Worm (Caenorhabditis elegans): ENCODE data around the gene ndx-9.

ndx-9 gene

DNA sequence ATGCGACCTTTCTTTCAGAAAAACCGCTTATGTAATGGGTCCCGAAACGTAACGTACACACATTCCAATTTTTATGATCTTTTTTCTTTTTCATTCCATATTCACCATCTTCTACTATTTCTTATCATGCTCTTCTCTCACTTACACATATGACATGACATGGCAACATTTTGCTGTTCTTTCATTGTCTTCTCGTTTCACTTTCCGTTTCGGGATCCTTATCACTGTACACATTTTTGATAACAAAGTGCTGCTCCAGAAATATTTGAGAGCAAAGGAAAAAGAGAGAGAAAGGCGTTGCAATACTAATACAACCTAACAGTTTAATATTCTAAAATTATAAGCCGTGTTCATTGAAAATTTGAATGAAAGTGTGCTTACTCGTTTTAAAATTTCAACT is 41.5 kb downstream of the ndx-9 start:
- no peak for TF ChIP-seq jun-1 (tag; optimal IDR thresholded peaks at IDR 0.05)
- no peak for TF ChIP-seq ztf-4 (tag; optimal IDR thresholded peaks at IDR 0.05)
- TF ChIP-seq lin-14 (GFP tag; optimal IDR thresholded peaks at IDR 0.05), result no peak
- peak in 1 of 2 experiments; percentile 45 for TF ChIP-seq lin-35 (GFP tag; optimal IDR thresholded peaks at IDR 0.05)
- no peak for TF ChIP-seq nhr-90 (tag; optimal IDR thresholded peaks at IDR 0.05; ENCODE audit: poor library complexity)
- TF ChIP-seq nhr-28 (tag; optimal IDR thresholded peaks at IDR 0.05), result no peak
- peak; percentile 5 for TF ChIP-seq nhr-20 (tag; optimal IDR thresholded peaks at IDR 0.05)
- peak; percentile 8 for TF ChIP-seq blmp-1 (tag; optimal IDR thresholded peaks at IDR 0.05)
- no peak for TF ChIP-seq hlh-17 (GFP tag; optimal IDR thresholded peaks at IDR 0.05; ENCODE audit: borderline replicate concordance)
- no peak for TF ChIP-seq unc-86 (tag; optimal IDR thresholded peaks at IDR 0.05)
- no peak for TF ChIP-seq nhr-47 (tag; optimal IDR thresholded peaks at IDR 0.05)
- no peak for TF ChIP-seq aha-1 (tag; optimal IDR thresholded peaks at IDR 0.05)
- TF ChIP-seq nhr-71 (tag; optimal IDR thresholded peaks at IDR 0.05), result peak; percentile 0
- TF ChIP-seq ama-1 (optimal IDR thresholded peaks at IDR 0.05), result no peak
- TF ChIP-seq sox-4 (tag; optimal IDR thresholded peaks at IDR 0.05), result no peak
- no peak for TF ChIP-seq efl-1 (optimal IDR thresholded peaks at IDR 0.05)
- TF ChIP-seq efl-1 (GFP tag; optimal IDR thresholded peaks at IDR 0.05 in 1 of 2), result peak in 1 of 2 experiments; percentile 83
- no peak for TF ChIP-seq egl-13 (tag; optimal IDR thresholded peaks at IDR 0.05)
- no peak for TF ChIP-seq aly-2 (tag; optimal IDR thresholded peaks at IDR 0.05)
- TF ChIP-seq mep-1 (tag; optimal IDR thresholded peaks at IDR 0.05), result no peak
- no peak for TF ChIP-seq Y116A8C.19 (tag; optimal IDR thresholded peaks at IDR 0.05; ENCODE audit: borderline replicate concordance)
- TF ChIP-seq lsy-2 (tag; optimal IDR thresholded peaks at IDR 0.05), result no peak
- TF ChIP-seq ceh-90 (tag; optimal IDR thresholded peaks at IDR 0.05), result no peak
- no peak for TF ChIP-seq ceh-8 (GFP tag; optimal IDR thresholded peaks at IDR 0.05)
- peak; percentile 85 for TF ChIP-seq elt-2 (tag; optimal IDR thresholded peaks at IDR 0.05)

DNA sequence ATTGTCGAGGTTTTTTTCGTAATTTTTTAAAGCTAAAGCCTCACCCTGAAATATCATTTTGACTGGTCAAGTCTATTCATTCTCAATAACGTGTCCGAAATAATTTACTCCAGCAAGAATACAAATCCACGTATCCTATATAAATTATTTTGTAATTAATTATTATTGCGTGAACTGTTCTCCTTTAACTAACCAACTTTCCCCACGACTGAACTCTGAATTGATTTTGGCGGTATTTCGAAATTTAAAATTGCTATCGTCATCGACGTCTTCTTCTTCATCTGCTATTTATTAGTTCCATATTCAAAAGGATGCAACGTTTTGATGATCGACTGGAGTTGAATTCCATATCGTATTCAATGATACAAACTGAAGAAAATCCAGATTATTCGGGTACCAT is 45.5 kb downstream of the ndx-9 start, which contains the start of the genes aqp-3 and Y69E1A.8:
Gene aqp-3, minus strand, starts transcription at position 101 of the 400 bp plus-strand sequence.
Gene Y69E1A.8, plus strand, starts transcription at position 246 of the 400 bp plus-strand sequence.
- no peak for TF ChIP-seq pax-3 (tag; optimal IDR thresholded peaks at IDR 0.05)
- TF ChIP-seq efl-3 (GFP tag; optimal IDR thresholded peaks at IDR 0.05), result no peak
- TF ChIP-seq tlp-1 (tag; optimal IDR thresholded peaks at IDR 0.05), result no peak
- TF ChIP-seq ztf-11 (tag; optimal IDR thresholded peaks at IDR 0.05), result no peak
- TF ChIP-seq dpl-1 (GFP tag; optimal IDR thresholded peaks at IDR 0.05), result no peak

DNA sequence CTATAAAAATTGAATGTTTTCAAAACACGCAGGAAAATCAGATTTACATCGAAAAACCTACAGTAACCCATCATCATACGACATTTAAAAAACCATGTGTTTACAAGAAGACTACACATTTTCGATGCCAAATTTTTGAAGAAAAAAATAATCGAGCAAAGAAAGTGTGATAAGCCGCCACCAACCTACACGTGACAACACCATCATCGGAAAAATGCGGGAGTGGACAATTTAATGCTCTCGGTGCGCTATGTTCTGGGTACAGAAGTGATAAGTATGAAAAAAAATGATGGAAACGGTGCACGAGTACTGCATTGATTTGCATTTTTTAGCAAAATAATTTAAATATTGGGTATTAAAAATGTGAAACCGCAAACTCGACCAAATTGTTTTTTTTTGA is 47.1 kb downstream of the ndx-9 start:
- peak; percentile 86 for TF ChIP-seq elt-2 (tag; optimal IDR thresholded peaks at IDR 0.05)
- TF ChIP-seq nhr-20 (tag; optimal IDR thresholded peaks at IDR 0.05), result peak; percentile 2
- no peak for TF ChIP-seq ceh-82 (tag; optimal IDR thresholded peaks at IDR 0.05)
- TF ChIP-seq irx-1 (tag; optimal IDR thresholded peaks at IDR 0.05), result no peak
- TF ChIP-seq lin-35 (GFP tag; optimal IDR thresholded peaks at IDR 0.05), result peak in 1 of 2 experiments; percentile 39
- no peak for TF ChIP-seq efl-1 (optimal IDR thresholded peaks at IDR 0.05)
- peak in 1 of 2 experiments; percentile 16 for TF ChIP-seq efl-1 (GFP tag; optimal IDR thresholded peaks at IDR 0.05 in 1 of 2)
- peak in 1 of 2 experiments; percentile 9 for TF ChIP-seq mdl-1 (tag; optimal IDR thresholded peaks at IDR 0.05)

All from whole organism, L1 larva.